Worm (Caenorhabditis elegans) whole organism, L3 larva: ENCODE measurements around the gene srh-69.

ENCODE experiments used
- ama-1 ChIP-seq: fragments of 150-350 bp; optimal IDR thresholded peaks from 2 replicates; lab custom pipeline; 2018
- ceh-16 ChIP-seq: sonication (generic microtip); optimal IDR thresholded peaks from 2 replicates; lab custom pipeline; 2017; ENCODE audit warnings: missing biosample characterization, missing genetic modification characterization
- ceh-28 ChIP-seq: fragments of 150-350 bp; optimal IDR thresholded peaks from 2 replicates; lab custom pipeline; 2014; ENCODE audit warnings: missing biosample characterization, missing genetic modification reagents, missing genetic modification characterization
- ceh-82 ChIP-seq: fragments of 150-350 bp; optimal IDR thresholded peaks from 2 replicates; lab custom pipeline; 2014; ENCODE audit warnings: missing biosample characterization, missing genetic modification characterization
- daf-12 ChIP-seq: fragments of 150-350 bp; optimal IDR thresholded peaks from 2 replicates; lab custom pipeline; 2014; ENCODE audit warnings: missing biosample characterization, missing genetic modification reagents, missing genetic modification characterization
- egl-27 ChIP-seq: sonication (generic microtip); optimal IDR thresholded peaks from 4 replicates; lab custom pipeline; 2017; ENCODE audit warnings: missing biosample characterization, missing genetic modification reagents, missing genetic modification characterization
- egl-5 ChIP-seq: fragments of 150-350 bp; optimal IDR thresholded peaks from 2 replicates; lab custom pipeline; 2017; ENCODE audit warnings: missing biosample characterization, missing genetic modification reagents, missing genetic modification characterization, inconsistent platforms
- elt-1 ChIP-seq: fragments of 150-350 bp; optimal IDR thresholded peaks from 2 replicates; lab custom pipeline; 2014; ENCODE audit warnings: missing biosample characterization, missing genetic modification characterization
- elt-2 ChIP-seq: sonication (generic microtip); optimal IDR thresholded peaks from 2 replicates; lab custom pipeline; 2016; ENCODE audit warnings: missing genetic modification reagents, mild to moderate bottlenecking, missing genetic modification characterization, missing compliant biosample characterization
- elt-3 ChIP-seq, 3 experiments: fragments of 150-350 bp in 1 of 3; sonication (generic microtip) in 2 of 3; optimal IDR thresholded peaks; 2 replicates in 2 of 3; 4 replicates in 1 of 3; lab custom pipeline; 2014 to 2017; ENCODE audit warnings: missing biosample characterization in 3 of 3, missing genetic modification characterization in 3 of 3
- eor-1 ChIP-seq, 2 experiments: fragments of 150-350 bp; optimal IDR thresholded peaks; 2 replicates each; lab custom pipeline; 2014 to 2018; ENCODE audit warnings: missing biosample characterization in 2 of 2, missing genetic modification characterization in 2 of 2
- fkh-10 ChIP-seq: sonication (generic microtip); optimal IDR thresholded peaks from 2 replicates; lab custom pipeline; 2017; ENCODE audit warnings: missing biosample characterization, missing genetic modification reagents, missing genetic modification characterization
- fos-1 ChIP-seq: fragments of 150-350 bp; optimal IDR thresholded peaks from 2 replicates; lab custom pipeline; 2014; ENCODE audit warnings: missing biosample characterization, missing genetic modification characterization
- hmg-11 ChIP-seq: sonication (generic microtip); optimal IDR thresholded peaks from 2 replicates; lab custom pipeline; 2016; ENCODE audit warnings: missing genetic modification characterization, missing compliant biosample characterization
- jun-1 ChIP-seq: fragments of 150-350 bp; optimal IDR thresholded peaks from 2 replicates; lab custom pipeline; 2014; ENCODE audit warnings: missing biosample characterization, missing genetic modification reagents, missing genetic modification characterization
- lsy-12 ChIP-seq: sonication (generic microtip); optimal IDR thresholded peaks from 2 replicates; lab custom pipeline; 2016; ENCODE audit warnings: mild to moderate bottlenecking, missing genetic modification characterization, missing compliant biosample characterization
- mml-1 ChIP-seq: fragments of 150-350 bp; sonication (generic microtip); optimal IDR thresholded peaks from 3 replicates; lab custom pipeline; 2014; ENCODE audit warnings: missing biosample characterization, missing genetic modification characterization
- nfya-1 ChIP-seq: sonication (generic microtip); optimal IDR thresholded peaks from 2 replicates; lab custom pipeline; 2017; ENCODE audit warnings: missing genetic modification characterization, mild to moderate bottlenecking, missing compliant biosample characterization, antibody characterized with exemption, moderate library complexity; ENCODE audit not compliant: insufficient read depth
- nhr-12 ChIP-seq: fragments of 150-350 bp; optimal IDR thresholded peaks from 2 replicates; lab custom pipeline; 2014; ENCODE audit warnings: missing biosample characterization, missing genetic modification characterization
- nhr-23 ChIP-seq: fragments of 150-350 bp; optimal IDR thresholded peaks from 2 replicates; lab custom pipeline; 2014; ENCODE audit warnings: missing biosample characterization, missing genetic modification reagents, missing genetic modification characterization
- nhr-237 ChIP-seq: fragments of 150-350 bp; optimal IDR thresholded peaks from 2 replicates; lab custom pipeline; 2014; ENCODE audit warnings: missing biosample characterization, missing genetic modification characterization
- nhr-28 ChIP-seq: fragments of 150-350 bp; optimal IDR thresholded peaks from 2 replicates; lab custom pipeline; 2014; ENCODE audit warnings: missing biosample characterization, missing genetic modification characterization
- nhr-43 ChIP-seq: sonication (generic microtip); optimal IDR thresholded peaks from 2 replicates; lab custom pipeline; 2016; ENCODE audit warnings: mild to moderate bottlenecking, missing genetic modification characterization, missing compliant biosample characterization; ENCODE audit not compliant: poor library complexity, severe bottlenecking
- nhr-67 ChIP-seq: fragments of 150-350 bp; optimal IDR thresholded peaks from 2 replicates; lab custom pipeline; 2014; ENCODE audit warnings: missing biosample characterization, missing genetic modification characterization
- nhr-77 ChIP-seq: fragments of 150-350 bp; optimal IDR thresholded peaks from 2 replicates; lab custom pipeline; 2014; ENCODE audit warnings: missing biosample characterization, missing genetic modification characterization
- pha-4 ChIP-seq: fragments of 150-350 bp; optimal IDR thresholded peaks from 2 replicates; lab custom pipeline; 2014; ENCODE audit warnings: missing biosample characterization, missing genetic modification reagents, missing genetic modification characterization
- pqm-1 ChIP-seq: fragments of 150-350 bp; optimal IDR thresholded peaks from 2 replicates; lab custom pipeline; 2017; ENCODE audit warnings: missing biosample characterization, missing genetic modification characterization, inconsistent platforms
- snpc-4 ChIP-seq: fragments of 150-350 bp; optimal IDR thresholded peaks from 2 replicates; lab custom pipeline; 2014; ENCODE audit warnings: missing biosample characterization, missing genetic modification characterization
- tbx-2 ChIP-seq: sonication (generic microtip); optimal IDR thresholded peaks from 2 replicates; lab custom pipeline; 2016; ENCODE audit warnings: mild to moderate bottlenecking, missing genetic modification characterization, missing compliant biosample characterization
- zag-1 ChIP-seq: fragments of 150-350 bp; optimal IDR thresholded peaks from 2 replicates; lab custom pipeline; 2014; ENCODE audit warnings: missing biosample characterization, missing genetic modification characterization
- ztf-11 ChIP-seq: fragments of 150-350 bp; optimal IDR thresholded peaks from 2 replicates; lab custom pipeline; 2014; ENCODE audit warnings: missing biosample characterization, missing genetic modification characterization

The srh-69 gene

DNA sequence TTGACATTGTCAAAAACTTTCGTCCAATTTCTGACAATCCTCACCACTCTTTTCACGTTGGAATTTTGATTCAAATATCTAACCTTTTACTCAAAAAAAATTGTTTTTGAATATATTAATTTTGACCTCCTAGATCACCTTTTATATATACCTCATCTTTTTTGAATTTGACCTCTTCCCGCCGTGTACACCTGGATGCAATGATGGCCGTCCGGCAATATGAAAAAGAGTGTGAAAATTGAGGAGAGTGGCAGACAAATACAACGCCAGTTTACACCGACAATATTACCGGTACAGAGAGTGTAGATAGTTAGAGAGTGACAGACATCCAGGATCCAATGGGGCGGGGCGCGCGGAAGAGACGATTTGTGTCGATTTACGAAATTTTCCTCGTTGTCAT, 5.1 kb upstream of the srh-69 start, which contains the start of gene ceh-99:
Gene ceh-99 (plus strand): TSS at position 366 of the 400 bp plus-strand sequence.
- TF ChIP-seq pha-4 (tag; lab: Kevin White, UChicago) (no peak), ama-1 (no peak), pqm-1 (no peak), jun-1 (tag; lab: Kevin White, UChicago) (no peak), ceh-28 (tag; lab: Kevin White, UChicago) (no peak), nhr-77 (tag; lab: Kevin White, UChicago) (no peak), elt-2 (no peak), nhr-23 (tag; lab: Kevin White, UChicago) (no peak), elt-1 (tag; lab: Kevin White, UChicago) (no peak), mml-1 (tag; lab: Kevin White, UChicago) (no peak), tbx-2 (tag; lab: Kevin White, UChicago) (no peak)

- TF ChIP-seq zag-1 (no peak), nfya-1 (tag; lab: Kevin White, UChicago) (peak; percentile 25), pqm-1 (peak; percentile 89), elt-2 (peak; percentile 99)
Measured at ce11 chrII:12518809-12519344, 4.4 kb upstream of the srh-69 start, which contains the start of gene srh-70. TSS of gene srh-70 (minus strand) at chrII:12518859.

DNA sequence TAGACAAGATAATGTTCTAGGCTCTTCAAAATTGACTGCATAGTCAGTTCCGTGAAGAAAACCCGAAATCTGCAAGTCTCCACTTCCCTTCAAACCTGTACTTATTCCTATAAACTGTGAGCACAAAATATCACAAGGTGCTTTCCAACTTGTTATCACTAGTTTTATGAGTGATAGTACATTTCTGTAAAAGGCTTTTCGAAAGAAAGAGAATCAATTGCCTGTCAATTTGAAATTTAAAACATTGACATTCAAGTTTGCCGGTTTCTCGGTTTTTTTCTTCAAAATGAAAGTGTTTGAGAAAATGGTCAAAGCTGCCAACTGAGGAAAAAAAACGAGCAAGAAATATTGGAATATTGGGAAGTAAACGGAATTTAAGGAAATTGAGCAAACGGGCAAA, 3.5 kb upstream of the srh-69 start:
- peak; percentile 28 for TF ChIP-seq pqm-1
- peak; percentile 12 for TF ChIP-seq elt-2
- no peak for TF ChIP-seq elt-3 (tag; optimal IDR thresholded peaks at IDR 0.05; lab: Kevin White, UChicago)

- TF ChIP-seq pqm-1: no peak
- TF ChIP-seq eor-1 (tag; optimal IDR thresholded peaks at IDR 0.05; lab: Kevin White, UChicago): no peak
- no peak for TF ChIP-seq jun-1 (tag; lab: Kevin White, UChicago)
- no peak for TF ChIP-seq egl-5 (tag; lab: Kevin White, UChicago)
- TF ChIP-seq snpc-4: no peak
- TF ChIP-seq daf-12 (tag; lab: Kevin White, UChicago): no peak
- no peak for TF ChIP-seq nhr-237 (tag; lab: Kevin White, UChicago)
- no peak for TF ChIP-seq elt-2
- no peak for TF ChIP-seq nhr-23 (tag; lab: Kevin White, UChicago)
- no peak for TF ChIP-seq tbx-2 (tag; lab: Kevin White, UChicago)
- no peak for TF ChIP-seq ceh-28 (tag; lab: Kevin White, UChicago)
- no peak for TF ChIP-seq elt-3 (tag; optimal IDR thresholded peaks at IDR 0.05; lab: Kevin White, UChicago)
- TF ChIP-seq nhr-67 (tag; lab: Kevin White, UChicago): no peak
- no peak for TF ChIP-seq fos-1
- no peak for TF ChIP-seq nhr-12 (tag; lab: Kevin White, UChicago)
Measured at ce11 chrII:12516313-12516712, 1.8 kb upstream of the srh-69 start, which contains the start of gene srh-61. TSS of gene srh-61 (minus strand) at chrII:12516413.

ce11 chrII:12511866-12512265, 2.7 kb downstream of the srh-69 start, which contains the start of gene srh-73:
TSS of gene srh-73 (plus strand) at chrII:12512166.
- no peak for TF ChIP-seq ceh-82
- TF ChIP-seq elt-1 (tag; lab: Kevin White, UChicago): no peak
- no peak for TF ChIP-seq eor-1 (tag; optimal IDR thresholded peaks at IDR 0.05; lab: Kevin White, UChicago)
- no peak for TF ChIP-seq nhr-23 (tag; lab: Kevin White, UChicago)
- TF ChIP-seq pha-4 (tag; lab: Kevin White, UChicago): no peak
- no peak for TF ChIP-seq pqm-1
- TF ChIP-seq zag-1: no peak
- TF ChIP-seq ztf-11 (tag; lab: Kevin White, UChicago): no peak
- no peak for TF ChIP-seq fos-1
- no peak for TF ChIP-seq hmg-11
- TF ChIP-seq fkh-10 (GFP tag; lab: Kevin White, UChicago): no peak
- TF ChIP-seq egl-27 (tag; lab: Kevin White, UChicago): no peak
- TF ChIP-seq nfya-1 (tag; lab: Kevin White, UChicago): no peak
- no peak for TF ChIP-seq nhr-12 (tag; lab: Kevin White, UChicago)
- TF ChIP-seq nhr-28 (tag; lab: Kevin White, UChicago): no peak
- TF ChIP-seq mml-1 (tag; lab: Kevin White, UChicago): no peak
- TF ChIP-seq nhr-43 (tag; lab: Kevin White, UChicago): no peak
- no peak for TF ChIP-seq lsy-12 (tag; lab: Kevin White, UChicago)
- no peak for TF ChIP-seq ceh-16
